Worm (Caenorhabditis elegans) whole organism, L1 larva: ENCODE data around the gene dlc-3.

Experiments
- C34B4.2 ChIP-seq: sonication (generic microtip); optimal IDR thresholded peaks from 2 replicates; lab custom pipeline; 2017; ENCODE audit warnings: mild to moderate bottlenecking, missing genetic modification characterization, missing compliant biosample characterization
- F16B12.6 ChIP-seq: fragments of 150-350 bp; optimal IDR thresholded peaks from 2 replicates; lab custom pipeline; 2014; ENCODE audit warnings: missing biosample characterization, missing genetic modification characterization
- Y116A8C.19 ChIP-seq: sonication (generic microtip); optimal IDR thresholded peaks from 2 replicates; lab custom pipeline; 2016; ENCODE audit warnings: missing compliant biosample characterization, missing genetic modification characterization, borderline replicate concordance
- aha-1 ChIP-seq: fragments of 150-350 bp; optimal IDR thresholded peaks from 2 replicates; lab custom pipeline; 2014; ENCODE audit warnings: missing biosample characterization, missing genetic modification characterization
- alr-1 ChIP-seq: fragments of 200-800 bp; sonication (Bioruptor generic); optimal IDR thresholded peaks from 2 replicates; lab custom pipeline; 2018; ENCODE audit warnings: borderline replicate concordance, mild to moderate bottlenecking, missing genetic modification characterization, missing compliant biosample characterization
- blmp-1 ChIP-seq: fragments of 150-350 bp; optimal IDR thresholded peaks from 2 replicates; lab custom pipeline; 2014; ENCODE audit warnings: missing biosample characterization, missing genetic modification characterization
- ceh-63 ChIP-seq: fragments of 200-800 bp; sonication (Bioruptor generic); optimal IDR thresholded peaks from 2 replicates; lab custom pipeline; 2018; ENCODE audit warnings: mild to moderate bottlenecking, missing genetic modification characterization, missing compliant biosample characterization
- ceh-8 ChIP-seq: fragments of 200-800 bp; sonication (Bioruptor generic); optimal IDR thresholded peaks from 2 replicates; lab custom pipeline; 2018; ENCODE audit warnings: mild to moderate bottlenecking, missing genetic modification characterization, moderate library complexity, missing compliant biosample characterization
- ceh-82 ChIP-seq, 3 experiments: fragments of 150-350 bp in 1 of 3; sonication (generic microtip) in 2 of 3; optimal IDR thresholded peaks; 2 replicates each; lab custom pipeline; 2014 to 2017; ENCODE audit warnings: missing biosample characterization in 3 of 3, missing genetic modification characterization in 3 of 3
- ceh-88 ChIP-seq: fragments of 200-800 bp; sonication (Bioruptor generic); IDR thresholded peaks from 2 replicates; pipeline ENCODE4 v1.3.6; 2022; ENCODE audit warnings: missing genetic modification characterization, missing compliant biosample characterization
- ceh-90 ChIP-seq: sonication (generic microtip); optimal IDR thresholded peaks from 2 replicates; lab custom pipeline; 2016; ENCODE audit warnings: missing genetic modification characterization, missing compliant biosample characterization
- ces-1 ChIP-seq: fragments of 150-350 bp; optimal IDR thresholded peaks from 2 replicates; lab custom pipeline; 2014; ENCODE audit warnings: missing biosample characterization, missing genetic modification reagents, missing genetic modification characterization
- dpl-1 ChIP-seq, 3 experiments: fragments of 150-350 bp in 2 of 3; sonication (generic microtip) in 1 of 3; optimal IDR thresholded peaks; 2 replicates each; lab custom pipeline; 2014 to 2017; ENCODE audit warnings: missing biosample characterization in 3 of 3, missing genetic modification characterization in 3 of 3, missing genetic modification reagents in 3 of 3
- dsc-1 ChIP-seq: sonication (generic microtip); optimal IDR thresholded peaks from 2 replicates; lab custom pipeline; 2016; ENCODE audit warnings: mild to moderate bottlenecking, missing genetic modification characterization, missing compliant biosample characterization
- efl-3 ChIP-seq: fragments of 200-800 bp; sonication (Bioruptor generic); optimal IDR thresholded peaks from 2 replicates; lab custom pipeline; 2018; ENCODE audit warnings: mild to moderate bottlenecking, missing genetic modification characterization, missing compliant biosample characterization
- fos-1 ChIP-seq: fragments of 150-350 bp; optimal IDR thresholded peaks from 2 replicates; lab custom pipeline; 2014; ENCODE audit warnings: missing biosample characterization, missing genetic modification characterization
- grh-1 ChIP-seq: fragments of 200-800 bp; sonication (Bioruptor generic); IDR thresholded peaks from 2 replicates; pipeline ENCODE4 v1.3.6; 2022; ENCODE audit warnings: missing genetic modification reagents, missing genetic modification characterization, missing compliant biosample characterization
- irx-1 ChIP-seq: sonication (generic microtip); optimal IDR thresholded peaks from 2 replicates; lab custom pipeline; 2016; ENCODE audit warnings: missing genetic modification characterization, missing compliant biosample characterization
- lin-14 ChIP-seq: fragments of 200-800 bp; sonication (Bioruptor generic); optimal IDR thresholded peaks from 2 replicates; lab custom pipeline; 2018; ENCODE audit warnings: mild to moderate bottlenecking, missing genetic modification characterization, moderate library complexity, missing compliant biosample characterization
- lin-15B ChIP-seq: fragments of 150-350 bp; sonication (generic microtip); optimal IDR thresholded peaks from 3 replicates; lab custom pipeline; 2014; ENCODE audit warnings: missing biosample characterization, missing genetic modification characterization
- lin-35 ChIP-seq, 2 experiments: fragments of 150-350 bp; optimal IDR thresholded peaks; 2 replicates each; lab custom pipeline; 2014; ENCODE audit warnings: missing biosample characterization in 2 of 2, missing genetic modification characterization in 2 of 2, missing genetic modification reagents in 2 of 2
- lir-3 ChIP-seq: sonication (generic microtip); optimal IDR thresholded peaks from 2 replicates; lab custom pipeline; 2016; ENCODE audit warnings: mild to moderate bottlenecking, missing genetic modification characterization, moderate library complexity, missing compliant biosample characterization; ENCODE audit not compliant: poor library complexity
- lsy-2 ChIP-seq, 2 experiments: fragments of 150-350 bp; optimal IDR thresholded peaks; 2 replicates each; lab custom pipeline; 2014; ENCODE audit warnings: missing biosample characterization in 2 of 2, missing genetic modification characterization in 2 of 2
- mef-2 ChIP-seq: fragments of 150-350 bp; optimal IDR thresholded peaks from 2 replicates; lab custom pipeline; 2014; ENCODE audit warnings: missing biosample characterization, missing genetic modification characterization
- mep-1 ChIP-seq: fragments of 150-350 bp; optimal IDR thresholded peaks from 2 replicates; lab custom pipeline; 2014; ENCODE audit warnings: missing biosample characterization, missing genetic modification characterization
- nhr-11 ChIP-seq: fragments of 150-350 bp; optimal IDR thresholded peaks from 2 replicates; lab custom pipeline; 2014; ENCODE audit warnings: missing biosample characterization, missing genetic modification characterization
- nhr-12 ChIP-seq: sonication (generic microtip); optimal IDR thresholded peaks from 2 replicates; lab custom pipeline; 2017; ENCODE audit warnings: missing biosample characterization, missing genetic modification characterization
- nhr-19 ChIP-seq: fragments of 200-800 bp; sonication (Bioruptor generic); conservative IDR thresholded peaks from 2 replicates; pipeline ENCODE4 v1.3.6; 2022; ENCODE audit warnings: missing genetic modification characterization, missing compliant biosample characterization
- nhr-20 ChIP-seq: sonication (generic microtip); optimal IDR thresholded peaks from 2 replicates; lab custom pipeline; 2016; ENCODE audit warnings: mild to moderate bottlenecking, missing genetic modification characterization, missing compliant biosample characterization
- nhr-76 ChIP-seq: sonication (generic microtip); optimal IDR thresholded peaks from 2 replicates; lab custom pipeline; 2017; ENCODE audit warnings: missing biosample characterization, missing genetic modification characterization
- nhr-84 ChIP-seq: sonication (generic microtip); optimal IDR thresholded peaks from 2 replicates; lab custom pipeline; 2017; ENCODE audit warnings: missing biosample characterization, missing genetic modification characterization
- nhr-85 ChIP-seq: sonication (generic microtip); peaks from one replicate; lab custom pipeline; 2016; ENCODE audit warnings: missing genetic modification characterization, inconsistent platforms, missing compliant biosample characterization
- nhr-90 ChIP-seq: sonication (generic microtip); optimal IDR thresholded peaks from 2 replicates; lab custom pipeline; 2016; ENCODE audit warnings: mild to moderate bottlenecking, missing genetic modification characterization, missing compliant biosample characterization; ENCODE audit not compliant: poor library complexity
- pax-3 ChIP-seq: fragments of 200-800 bp; sonication (Bioruptor generic); optimal IDR thresholded peaks from 2 replicates; lab custom pipeline; 2018; ENCODE audit warnings: mild to moderate bottlenecking, missing genetic modification characterization, moderate library complexity, missing compliant biosample characterization
- rnt-1 ChIP-seq: sonication (generic microtip); optimal IDR thresholded peaks from 2 replicates; lab custom pipeline; 2016; ENCODE audit warnings: mild to moderate bottlenecking, missing genetic modification characterization, moderate library complexity, missing compliant biosample characterization
- snu-23 ChIP-seq: sonication (generic microtip); optimal IDR thresholded peaks from 2 replicates; lab custom pipeline; 2016; ENCODE audit warnings: missing genetic modification characterization, missing compliant biosample characterization
- sptf-1 ChIP-seq: fragments of 150-350 bp; optimal IDR thresholded peaks from 2 replicates; lab custom pipeline; 2014; ENCODE audit warnings: missing biosample characterization, missing genetic modification characterization
- tbx-2 ChIP-seq: sonication (generic microtip); optimal IDR thresholded peaks from 2 replicates; lab custom pipeline; 2016; ENCODE audit warnings: missing genetic modification characterization, missing compliant biosample characterization
- tlp-1 ChIP-seq: fragments of 150-350 bp; optimal IDR thresholded peaks from 2 replicates; lab custom pipeline; 2014; ENCODE audit warnings: missing biosample characterization, missing genetic modification characterization
- unc-130 ChIP-seq: fragments of 150-350 bp; optimal IDR thresholded peaks from 2 replicates; lab custom pipeline; 2017; ENCODE audit warnings: missing biosample characterization, missing genetic modification characterization, inconsistent platforms
- unc-86 ChIP-seq: sonication (generic microtip); optimal IDR thresholded peaks from 2 replicates; lab custom pipeline; 2016; ENCODE audit warnings: missing genetic modification characterization, missing compliant biosample characterization
- unc-98 ChIP-seq: fragments of 200-800 bp; sonication (Bioruptor generic); IDR thresholded peaks from 2 replicates; pipeline ENCODE4 v1.3.6; 2022; ENCODE audit warnings: missing genetic modification characterization, missing compliant biosample characterization
- ztf-4 ChIP-seq: fragments of 150-350 bp; optimal IDR thresholded peaks from 2 replicates; lab custom pipeline; 2014; ENCODE audit warnings: missing biosample characterization, missing genetic modification characterization

dlc-3 gene

DNA sequence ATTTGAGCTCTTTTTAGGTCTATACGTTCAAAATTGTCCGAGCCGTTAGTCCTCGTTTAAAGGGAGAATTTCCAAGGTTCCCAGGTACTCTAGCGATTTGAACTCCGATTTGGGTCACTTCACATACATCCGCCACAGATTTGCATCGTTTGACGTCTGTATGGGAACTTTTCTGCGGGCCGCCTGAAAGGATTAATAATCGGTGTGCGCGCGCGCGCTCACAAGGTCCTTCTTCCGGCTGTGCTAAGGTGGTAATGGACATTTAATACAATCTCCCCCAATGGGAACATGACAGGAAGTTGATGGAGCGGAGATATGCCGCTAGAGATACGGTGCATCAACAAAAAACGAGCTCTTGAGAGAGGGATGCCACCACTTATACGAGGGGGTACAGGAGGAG is 24.2 kb upstream of the dlc-3 start:
- TF ChIP-seq lir-3 (no peak), ces-1 (GFP tag; lab: Kevin White, UChicago) (no peak), dsc-1 (tag; lab: Kevin White, UChicago) (no peak), ztf-4 (tag; lab: Kevin White, UChicago) (no peak), tbx-2 (no peak), dpl-1 (GFP tag; optimal IDR thresholded peaks at IDR 0.05; lab: Kevin White, UChicago) (no peak), blmp-1 (tag; lab: Kevin White, UChicago) (no peak), nhr-11 (no peak), unc-130 (tag; lab: Kevin White, UChicago) (no peak), rnt-1 (tag; lab: Kevin White, UChicago) (no peak)

DNA sequence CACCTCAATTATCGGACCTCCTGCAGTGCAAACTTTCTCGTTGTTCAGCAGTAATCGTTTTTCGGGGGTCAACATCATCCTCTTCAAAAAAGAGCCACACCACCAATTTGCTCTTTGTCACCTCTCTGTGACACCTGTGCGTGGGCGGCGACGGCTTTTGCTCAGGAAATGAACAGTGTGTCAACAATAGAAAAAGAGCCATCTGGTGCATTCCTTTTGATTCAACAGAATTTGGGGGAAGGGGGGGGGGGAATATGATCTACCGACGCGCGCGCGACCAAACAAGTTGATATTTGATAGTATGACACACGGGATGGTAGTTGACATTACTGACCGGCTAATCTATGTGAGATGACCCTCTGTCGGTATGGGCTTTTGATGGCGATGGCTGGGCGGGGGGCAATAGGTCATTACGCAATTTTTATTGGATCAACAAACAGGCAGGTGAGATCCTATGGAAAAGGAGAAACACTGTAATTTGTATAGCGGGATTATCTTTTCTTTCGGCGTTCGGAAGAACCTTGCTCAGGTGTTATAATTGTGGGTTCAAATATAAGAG is 21.9 kb upstream of the dlc-3 start:
- TF ChIP-seq nhr-20, result no peak
- no peak for TF ChIP-seq nhr-11
- peak; percentile 51 for TF ChIP-seq nhr-85
- TF ChIP-seq ceh-82 (tag; optimal IDR thresholded peaks at IDR 0.05; lab: Kevin White, UChicago), result no peak
- no peak for TF ChIP-seq nhr-90 (tag; lab: Kevin White, UChicago)

DNA sequence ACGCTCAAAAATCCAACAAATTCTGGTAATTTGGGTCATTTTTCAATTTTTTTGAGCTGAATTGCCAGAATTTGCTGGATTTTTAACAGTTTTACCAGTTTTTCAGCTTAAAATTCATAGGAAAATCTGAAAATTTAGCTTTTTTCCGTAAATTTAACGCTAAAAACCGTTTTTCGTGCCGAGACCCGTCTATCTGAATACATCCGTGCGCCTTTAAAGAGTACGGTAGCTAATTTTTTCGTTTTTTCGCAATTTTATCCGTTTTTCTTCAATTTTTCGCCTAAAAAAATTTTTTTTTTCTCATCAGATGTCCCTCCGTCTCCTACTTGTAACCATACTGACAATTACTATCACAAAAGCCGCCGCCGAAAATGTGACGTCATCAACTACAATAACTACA is 20.3 kb upstream of the dlc-3 start, which contains the start of gene Y65A5A.2:
Gene Y65A5A.2 (plus strand): TSS at position 308 of the 400 bp plus-strand sequence.
- TF ChIP-seq ceh-63 (no peak), C34B4.2 (no peak), efl-3 (GFP tag; lab: Kevin White, UChicago) (no peak), fos-1 (tag; lab: Kevin White, UChicago) (no peak), nhr-19 (no peak), lsy-2 (tag; optimal IDR thresholded peaks at IDR 0.05; lab: Kevin White, UChicago) (no peak), mef-2 (tag; lab: Kevin White, UChicago) (no peak), tbx-2 (no peak), alr-1 (tag; lab: Kevin White, UChicago) (no peak), dsc-1 (tag; lab: Kevin White, UChicago) (no peak), mep-1 (tag; lab: Kevin White, UChicago) (no peak), grh-1 (GFP tag; lab: Robert Waterston, UW) (no peak), irx-1 (tag; lab: Kevin White, UChicago) (no peak), unc-86 (no peak), nhr-90 (tag; lab: Kevin White, UChicago) (no peak)

DNA sequence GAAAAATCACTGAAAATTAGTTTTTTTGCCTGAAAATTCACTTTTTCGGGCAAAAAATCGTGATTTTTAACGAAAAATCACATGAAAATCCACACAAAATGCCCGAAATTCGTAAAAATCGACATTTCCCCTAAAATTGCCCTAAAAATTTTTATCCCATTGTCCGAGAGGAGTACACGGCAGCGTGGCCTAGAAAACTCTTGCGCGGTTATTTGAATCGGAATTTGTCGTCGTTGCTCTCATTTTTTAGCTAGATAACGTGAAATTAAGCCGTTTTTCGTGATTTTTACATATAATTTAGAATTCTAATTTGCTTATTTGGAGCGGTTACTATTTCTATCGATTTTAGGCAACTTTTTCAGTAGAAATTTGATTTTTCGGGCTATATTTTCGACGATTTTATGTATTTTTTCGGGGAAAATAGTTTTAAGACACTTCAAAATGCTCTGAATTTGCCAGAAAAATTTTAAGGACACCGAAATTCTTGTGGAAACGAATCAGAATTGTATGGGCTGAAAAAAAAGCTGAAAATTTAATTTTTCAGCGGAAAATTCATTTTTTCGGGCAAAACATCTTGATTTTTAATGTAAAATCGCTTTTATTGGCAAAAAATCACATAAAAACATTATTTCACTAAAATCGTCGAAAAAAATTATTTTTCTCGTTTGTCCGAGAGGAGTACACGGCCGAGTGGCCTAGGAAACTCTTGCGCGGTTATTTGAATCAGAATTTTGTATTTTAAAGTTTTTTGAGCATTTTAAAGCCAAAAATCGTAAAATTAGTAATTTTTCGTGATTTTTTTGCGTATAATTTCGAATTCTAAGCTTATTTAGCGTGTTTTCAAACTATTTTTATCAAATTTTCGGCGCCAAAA is 16.7 kb upstream of the dlc-3 start:
- TF ChIP-seq fos-1 (tag; lab: Kevin White, UChicago) (peak; percentile 44), Y116A8C.19 (tag; lab: Kevin White, UChicago) (peak; percentile 85), ceh-90 (tag; lab: Kevin White, UChicago) (peak; percentile 99), nhr-12 (no peak), tlp-1 (tag; lab: Kevin White, UChicago) (no peak), aha-1 (tag; lab: Kevin White, UChicago) (no peak), lin-35 (GFP tag; optimal IDR thresholded peaks at IDR 0.05; lab: Kevin White, UChicago) (peak; percentile 92 to 97), F16B12.6 (tag; lab: Kevin White, UChicago) (peak; percentile 6), nhr-84 (tag; lab: Kevin White, UChicago) (no peak), snu-23 (GFP tag; lab: Kevin White, UChicago) (peak; percentile 88), nhr-20 (peak; percentile 89), ceh-88 (peak; percentile 77), pax-3 (tag; lab: Kevin White, UChicago) (peak; percentile 90), ceh-82 (tag; optimal IDR thresholded peaks at IDR 0.05; lab: Kevin White, UChicago) (peak; percentile 73 to 76 (median 74)), unc-98 (GFP tag; lab: Robert Waterston, UW) (peak; percentile 96), C34B4.2 (peak; percentile 41), sptf-1 (tag; lab: Kevin White, UChicago) (no peak), ceh-8 (peak; percentile 80), lin-15B (peak; percentile 29), nhr-76 (no peak), unc-86 (peak; percentile 87), efl-3 (GFP tag; lab: Kevin White, UChicago) (peak; percentile 79), grh-1 (GFP tag; lab: Robert Waterston, UW) (peak; percentile 79), lin-14 (peak; percentile 73), nhr-19 (peak; percentile 82), tbx-2 (peak; percentile 91)
